Fruit fly (Drosophila melanogaster) whole organism, embryonic: ENCODE data around the gene dpr20.

ENCODE experiments used
- CG10267 ChIP-seq: fragments of 200-800 bp; sonication (Bioruptor generic); optimal IDR thresholded peaks from 2 replicates; lab custom pipeline; 2018; ENCODE audit warnings: missing biosample characterization, mild to moderate bottlenecking, missing genetic modification characterization, moderate library complexity
- CG10431 ChIP-seq: fragments of 200-800 bp; sonication (Bioruptor generic); optimal IDR thresholded peaks from 3 replicates; lab custom pipeline; 2018; ENCODE audit warnings: missing biosample characterization, mild to moderate bottlenecking, missing genetic modification characterization
- CG10543 ChIP-seq: fragments of 200-800 bp; sonication (Bioruptor generic); optimal IDR thresholded peaks from 3 replicates; lab custom pipeline; 2017; ENCODE audit warnings: missing biosample characterization, mild to moderate bottlenecking, missing genetic modification characterization, moderate library complexity
- CG10654 ChIP-seq: fragments of 200-800 bp; sonication (Bioruptor generic); optimal IDR thresholded peaks from 2 replicates; lab custom pipeline; 2016; ENCODE audit warnings: missing biosample characterization, missing genetic modification characterization
- CG11560 ChIP-seq: fragments of 200-800 bp; sonication (Bioruptor generic); IDR thresholded peaks from 3 replicates; pipeline ENCODE4 v1.3.6; 2022; ENCODE audit warnings: missing biosample characterization, missing genetic modification characterization
- CG12299 ChIP-seq: fragments of 200-800 bp; sonication (Bioruptor generic); optimal IDR thresholded peaks from 2 replicates; lab custom pipeline; 2018; ENCODE audit warnings: missing biosample characterization, mild to moderate bottlenecking, missing genetic modification characterization
- CG12659 ChIP-seq: fragments of 200-800 bp; sonication (Bioruptor generic); optimal IDR thresholded peaks from 3 replicates; lab custom pipeline; 2017; ENCODE audit warnings: mild to moderate bottlenecking, missing biosample characterization, missing genetic modification reagents, missing genetic modification characterization
- CG13123 ChIP-seq: fragments of 200-800 bp; sonication (Bioruptor generic); optimal IDR thresholded peaks from 2 replicates; lab custom pipeline; 2016; ENCODE audit warnings: missing biosample characterization, missing genetic modification characterization
- CG14965 ChIP-seq: fragments of 200-800 bp; sonication (Bioruptor generic); optimal IDR thresholded peaks from 2 replicates; lab custom pipeline; 2016; ENCODE audit warnings: missing biosample characterization, missing genetic modification characterization, borderline replicate concordance
- CG17385 ChIP-seq: fragments of 200-800 bp; sonication (Bioruptor generic); optimal IDR thresholded peaks from 3 replicates; lab custom pipeline; 2018; ENCODE audit warnings: missing biosample characterization, mild to moderate bottlenecking, missing genetic modification characterization
- CG18476 ChIP-seq: fragments of 200-800 bp; sonication (Bioruptor generic); optimal IDR thresholded peaks from 2 replicates; lab custom pipeline; 2016; ENCODE audit warnings: missing biosample characterization, mild to moderate bottlenecking, missing genetic modification characterization
- CG18619 ChIP-seq: fragments of 200-800 bp; sonication (Bioruptor generic); optimal IDR thresholded peaks from 3 replicates; lab custom pipeline; 2017; ENCODE audit warnings: missing biosample characterization, mild to moderate bottlenecking, missing genetic modification characterization
- CG30431 ChIP-seq: fragments of 200-800 bp; sonication (Bioruptor generic); optimal IDR thresholded peaks from 2 replicates; lab custom pipeline; 2017; ENCODE audit warnings: missing biosample characterization, missing genetic modification characterization
- CG32767 ChIP-seq: fragments of 200-800 bp; sonication (Bioruptor generic); IDR thresholded peaks from 2 replicates; pipeline ENCODE4 v1.3.6; 2022; ENCODE audit warnings: missing biosample characterization, missing genetic modification characterization
- CG32772 ChIP-seq: fragments of 200-800 bp; sonication (Bioruptor generic); IDR thresholded peaks from 2 replicates; pipeline ENCODE4 v1.3.6; 2022; ENCODE audit warnings: missing biosample characterization, missing genetic modification characterization
- CG34224 ChIP-seq: fragments of 200-800 bp; sonication (Bioruptor generic); IDR thresholded peaks from 3 replicates; pipeline ENCODE4 v1.3.6; 2022; ENCODE audit warnings: missing biosample characterization, missing genetic modification characterization; ENCODE audit not compliant: partially characterized antibody
- CG42726 ChIP-seq: fragments of 200-800 bp; sonication (Bioruptor generic); IDR thresholded peaks from 2 replicates; pipeline ENCODE4 v1.3.6; 2022; ENCODE audit warnings: missing biosample characterization, missing genetic modification characterization; ENCODE audit not compliant: partially characterized antibody
- CG4854 ChIP-seq: fragments of 200-800 bp; sonication (Bioruptor generic); optimal IDR thresholded peaks from 2 replicates; lab custom pipeline; 2016; ENCODE audit warnings: missing biosample characterization, missing genetic modification characterization, inconsistent platforms
- CG7357 ChIP-seq: fragments of 200-800 bp; sonication (Bioruptor generic); IDR thresholded peaks from 3 replicates; pipeline ENCODE4 v1.3.6; 2022; ENCODE audit warnings: missing biosample characterization, missing genetic modification characterization
- CG9817 ChIP-seq: fragments of 200-800 bp; sonication (Bioruptor generic); optimal IDR thresholded peaks from 2 replicates; lab custom pipeline; 2018; ENCODE audit warnings: missing biosample characterization, mild to moderate bottlenecking, missing genetic modification characterization, moderate library complexity
- Drgx ChIP-seq: fragments of 200-800 bp; sonication (Bioruptor generic); IDR thresholded peaks from 2 replicates; pipeline ENCODE4 v1.3.6; 2022; ENCODE audit warnings: missing biosample characterization, missing genetic modification characterization
- HLH3B ChIP-seq: fragments of 200-800 bp; sonication (Bioruptor generic); IDR thresholded peaks from 2 replicates; pipeline ENCODE4 v1.3.6; 2022; ENCODE audit warnings: missing biosample characterization, missing genetic modification characterization
- Hand ChIP-seq: fragments of 200-800 bp; sonication (Bioruptor generic); optimal IDR thresholded peaks from 2 replicates; lab custom pipeline; 2017; ENCODE audit warnings: mild to moderate bottlenecking, missing biosample characterization, missing genetic modification reagents, missing genetic modification characterization
- HmgZ ChIP-seq: fragments of 200-800 bp; sonication (Bioruptor generic); optimal IDR thresholded peaks from 2 replicates; lab custom pipeline; 2018; ENCODE audit warnings: missing biosample characterization, mild to moderate bottlenecking, missing genetic modification characterization
- Lhr ChIP-seq: fragments of 200-800 bp; sonication (Bioruptor generic); optimal IDR thresholded peaks from 3 replicates; lab custom pipeline; 2017; ENCODE audit warnings: mild to moderate bottlenecking, missing biosample characterization, missing genetic modification reagents, missing genetic modification characterization
- Meics ChIP-seq: fragments of 200-800 bp; sonication (Bioruptor generic); optimal IDR thresholded peaks from 2 replicates; lab custom pipeline; 2017; ENCODE audit warnings: missing biosample characterization, mild to moderate bottlenecking, missing genetic modification characterization
- Neu2 ChIP-seq: fragments of 200-800 bp; sonication (Bioruptor generic); optimal IDR thresholded peaks from 3 replicates; lab custom pipeline; 2016; ENCODE audit warnings: missing biosample characterization, missing genetic modification characterization, borderline replicate concordance
- Oli ChIP-seq: fragments of 200-800 bp; sonication (Bioruptor generic); optimal IDR thresholded peaks from 2 replicates; lab custom pipeline; 2018; ENCODE audit warnings: missing biosample characterization, mild to moderate bottlenecking, missing genetic modification characterization, moderate library complexity
- PHDP ChIP-seq: fragments of 200-800 bp; sonication (Bioruptor generic); optimal IDR thresholded peaks from 3 replicates; lab custom pipeline; 2018; ENCODE audit warnings: missing biosample characterization, mild to moderate bottlenecking, missing genetic modification characterization, moderate library complexity
- Poxn ChIP-seq: fragments of 200-800 bp; sonication (Bioruptor generic); IDR thresholded peaks from 2 replicates; pipeline ENCODE4 v1.3.6; 2022; ENCODE audit warnings: missing biosample characterization, missing genetic modification characterization
- Rfx ChIP-seq: fragments of 200-800 bp; sonication (Bioruptor generic); IDR thresholded peaks from 2 replicates; pipeline ENCODE4 v1.3.6; 2022; ENCODE audit warnings: missing biosample characterization, missing genetic modification characterization
- Sry-δ ChIP-seq: fragments of 200-800 bp; sonication (Bioruptor generic); optimal IDR thresholded peaks from 2 replicates; lab custom pipeline; 2016; ENCODE audit warnings: missing biosample characterization, missing genetic modification characterization
- Xbp1 ChIP-seq: fragments of 200-800 bp; sonication (Bioruptor generic); optimal IDR thresholded peaks from 3 replicates; lab custom pipeline; 2016; ENCODE audit warnings: missing biosample characterization, mild to moderate bottlenecking, missing genetic modification characterization
- ato ChIP-seq: fragments of 200-800 bp; sonication (Bioruptor generic); IDR thresholded peaks from 2 replicates; pipeline ENCODE4 v1.3.6; 2022; ENCODE audit warnings: missing biosample characterization, missing genetic modification characterization; ENCODE audit not compliant: partially characterized antibody
- bowl ChIP-seq: fragments of 200-800 bp; sonication (Bioruptor generic); IDR thresholded peaks from 2 replicates; pipeline ENCODE4 v1.3.6; 2022; ENCODE audit warnings: missing biosample characterization, missing genetic modification characterization
- chif ChIP-seq, 2 experiments: fragments of 200-800 bp; sonication (Bioruptor generic); optimal IDR thresholded peaks; 3 replicates each; lab custom pipeline; 2016; ENCODE audit warnings: missing biosample characterization in 2 of 2, missing genetic modification characterization in 2 of 2
- crol ChIP-seq: fragments of 200-800 bp; sonication (Bioruptor generic); IDR thresholded peaks from 2 replicates; pipeline ENCODE4 v1.3.6; 2022; ENCODE audit warnings: missing biosample characterization, missing genetic modification characterization
- en ChIP-seq: fragments of 200-800 bp; sonication (Bioruptor generic); optimal IDR thresholded peaks from 2 replicates; lab custom pipeline; 2016; ENCODE audit warnings: missing biosample characterization, missing genetic modification characterization
- fd3F ChIP-seq: fragments of 200-800 bp; sonication (Bioruptor generic); optimal IDR thresholded peaks from 2 replicates; lab custom pipeline; 2018; ENCODE audit warnings: missing biosample characterization, mild to moderate bottlenecking, missing genetic modification characterization, moderate library complexity
- gem ChIP-seq: fragments of 200-800 bp; sonication (Bioruptor generic); optimal IDR thresholded peaks from 2 replicates; lab custom pipeline; 2019; ENCODE audit warnings: missing biosample characterization, mild to moderate bottlenecking, missing genetic modification characterization, moderate library complexity
- gfzf ChIP-seq: fragments of 200-800 bp; sonication (Bioruptor generic); optimal IDR thresholded peaks from 2 replicates; lab custom pipeline; 2016; ENCODE audit warnings: missing biosample characterization, mild to moderate bottlenecking, missing genetic modification characterization, moderate library complexity
- gsb-n ChIP-seq: fragments of 200-800 bp; sonication (Bioruptor generic); optimal IDR thresholded peaks from 3 replicates; lab custom pipeline; 2018; ENCODE audit warnings: missing biosample characterization, mild to moderate bottlenecking, missing genetic modification characterization
- hth ChIP-seq: fragments of >200 bp; optimal IDR thresholded peaks from 2 replicates; lab custom pipeline; 2017; ENCODE audit warnings: inconsistent platforms
- oc ChIP-seq: fragments of 200-800 bp; sonication (Bioruptor generic); optimal IDR thresholded peaks from 2 replicates; lab custom pipeline; 2018; ENCODE audit warnings: missing biosample characterization, mild to moderate bottlenecking, missing genetic modification characterization, moderate library complexity
- sqz ChIP-seq: fragments of 200-800 bp; sonication (Bioruptor generic); optimal IDR thresholded peaks from 3 replicates; lab custom pipeline; 2018; ENCODE audit warnings: missing biosample characterization, mild to moderate bottlenecking, missing genetic modification characterization
- sr ChIP-seq: fragments of 200-800 bp; sonication (Bioruptor generic); IDR thresholded peaks from 3 replicates; pipeline ENCODE4 v1.3.6; 2022; ENCODE audit warnings: missing biosample characterization, missing genetic modification characterization
- stwl ChIP-seq: fragments of 200-800 bp; sonication (Bioruptor generic); optimal IDR thresholded peaks from 3 replicates; lab custom pipeline; 2018; ENCODE audit warnings: missing biosample characterization, mild to moderate bottlenecking, missing genetic modification characterization, moderate library complexity
- zfh1 ChIP-seq: fragments of 200-800 bp; sonication (Bioruptor generic); IDR thresholded peaks from 3 replicates; pipeline ENCODE4 v1.3.6; 2022; ENCODE audit warnings: missing biosample characterization, missing genetic modification characterization

Gene dpr20

DNA sequence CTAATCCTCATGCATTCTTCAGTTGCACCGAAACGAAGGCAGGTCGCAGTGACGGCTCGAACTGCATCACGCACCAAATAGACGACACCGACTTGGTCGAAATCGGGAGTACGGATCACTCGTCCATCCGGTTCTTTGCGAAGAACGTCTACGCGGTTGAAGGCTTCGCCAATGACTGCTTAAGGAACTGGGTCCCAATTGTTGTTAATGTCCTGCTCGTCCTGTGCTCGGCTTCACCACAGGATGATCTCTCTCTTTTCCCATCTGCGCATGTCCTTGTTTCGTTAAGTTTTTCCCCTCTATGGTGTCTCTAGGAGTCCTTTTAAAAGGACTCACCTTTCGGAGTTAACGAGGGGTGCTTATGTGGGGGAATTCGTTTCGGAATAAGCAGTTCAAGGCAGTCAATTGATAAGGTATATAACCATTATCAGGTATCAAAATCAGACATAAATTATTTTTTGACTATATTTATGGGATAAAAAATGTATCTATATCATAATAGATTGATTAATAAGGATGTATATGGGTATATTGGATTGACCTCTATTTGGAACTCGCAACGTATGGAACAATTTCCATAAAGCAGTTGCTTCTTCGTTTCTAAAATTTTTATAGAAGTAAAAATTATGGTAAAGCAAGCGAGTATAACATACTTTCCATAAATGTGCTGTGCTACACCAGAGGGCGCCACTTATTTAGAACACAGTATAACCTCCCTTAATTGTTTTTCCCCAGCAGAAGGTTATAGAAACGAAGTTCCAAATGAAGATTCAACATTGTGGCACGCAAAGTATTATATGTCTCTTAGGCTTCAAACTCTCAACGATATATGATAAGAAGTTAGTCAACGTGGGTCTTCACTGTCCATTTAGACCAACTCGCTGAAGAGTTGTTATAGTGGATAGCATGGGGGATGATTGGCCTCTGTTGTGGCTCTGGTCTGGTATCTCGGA, at the start of gene dpr20 (continued):
- peak; percentile 73 for TF ChIP-seq fd3F (GFP tag; lab: Kevin White, UChicago)
- peak; percentile 41 for TF ChIP-seq CG10267 (tag; lab: Kevin White, UChicago)
- TF ChIP-seq CG17385 (GFP tag; lab: Kevin White, UChicago), result peak; percentile 67
- TF ChIP-seq Drgx, result peak; percentile 92
- no peak for TF ChIP-seq stwl
- peak; percentile 48 for TF ChIP-seq oc (tag; lab: Kevin White, UChicago)
- peak; percentile 15 for TF ChIP-seq gsb-n (tag; lab: Kevin White, UChicago)
- TF ChIP-seq Lhr (GFP tag; lab: Kevin White, UChicago), result peak; percentile 3
- TF ChIP-seq bowl (GFP tag; lab: Robert Waterston, UW), result peak; percentile 75
- 0 out of 2 replicates have a peak, but pooled peaks have one; percentile 39 for TF ChIP-seq crol (GFP tag; lab: Robert Waterston, UW)
- no peak for TF ChIP-seq CG34224 (GFP tag; lab: Robert Waterston, UW)
- peak; percentile 86 for TF ChIP-seq zfh1 (GFP tag; lab: Robert Waterston, UW)
- no peak for TF ChIP-seq sqz (GFP tag; lab: Kevin White, UChicago)
- no peak for TF ChIP-seq CG13123
- peak; percentile 32 for TF ChIP-seq CG18476 (GFP tag; lab: Kevin White, UChicago)
- peak; percentile 67 for TF ChIP-seq Oli (tag; lab: Kevin White, UChicago)
- TF ChIP-seq CG18619 (GFP tag; lab: Kevin White, UChicago), result peak; percentile 66
- TF ChIP-seq Poxn (GFP tag; lab: Robert Waterston, UW), result peak; percentile 70
- TF ChIP-seq Meics (GFP tag; lab: Kevin White, UChicago), result peak; percentile 85
- peak; percentile 36 for TF ChIP-seq CG4854 (GFP tag; lab: Kevin White, UChicago)
- TF ChIP-seq CG7357 (GFP tag; lab: Robert Waterston, UW), result peak; percentile 77
- peak; percentile 86 for TF ChIP-seq CG32772 (GFP tag; lab: Robert Waterston, UW)
- TF ChIP-seq gem, result peak; percentile 77
- peak; percentile 88 for TF ChIP-seq HLH3B
- no peak for TF ChIP-seq Neu2
- TF ChIP-seq CG12299 (tag; lab: Kevin White, UChicago), result peak; percentile 46
- TF ChIP-seq CG10431 (GFP tag; lab: Kevin White, UChicago), result no peak
- TF ChIP-seq CG12659 (GFP tag; lab: Kevin White, UChicago), result peak; percentile 67
- peak; percentile 79 for TF ChIP-seq CG32767 (GFP tag; lab: Robert Waterston, UW)
- TF ChIP-seq en (GFP tag; lab: Kevin White, UChicago), result peak; percentile 3
- no peak for TF ChIP-seq hth (lab: Kevin White, UChicago)
- peak; percentile 58 for TF ChIP-seq CG10654
- TF ChIP-seq ato (GFP tag; lab: Robert Waterston, UW), result no peak
- peak; percentile 80 for TF ChIP-seq CG9817 (tag; lab: Kevin White, UChicago)
- TF ChIP-seq sr (GFP tag; lab: Robert Waterston, UW), result peak; percentile 66
- TF ChIP-seq gfzf, result no peak
- TF ChIP-seq HmgZ, result peak; percentile 65
- peak; percentile 95 for TF ChIP-seq Rfx (GFP tag; lab: Robert Waterston, UW)
- TF ChIP-seq Sry-δ (GFP tag; lab: Kevin White, UChicago), result peak; percentile 25
- TF ChIP-seq PHDP (tag; lab: Kevin White, UChicago), result peak; percentile 80
- peak; percentile 41 to 73 for TF ChIP-seq chif (GFP tag; optimal IDR thresholded peaks at IDR 0.05; lab: Kevin White, UChicago)
- no peak for TF ChIP-seq CG42726 (GFP tag; lab: Robert Waterston, UW)
- TF ChIP-seq CG14965 (GFP tag; lab: Kevin White, UChicago), result peak; percentile 2
- TF ChIP-seq CG30431 (GFP tag; lab: Kevin White, UChicago), result peak; percentile 56
- TF ChIP-seq CG11560 (tag; lab: Robert Waterston, UW), result peak; percentile 70
- TF ChIP-seq Xbp1 (GFP tag; lab: Kevin White, UChicago), result peak; percentile 81
- peak; percentile 63 for TF ChIP-seq Hand
- peak; percentile 63 for TF ChIP-seq CG10543 (GFP tag; lab: Kevin White, UChicago)
